Fruit fly (Drosophila melanogaster) whole organism, embryonic: ENCODE results near the gene P58IPK.

Experiments
- CG10267 ChIP-seq: fragments of 200-800 bp; sonication (Bioruptor generic); optimal IDR thresholded peaks from 2 replicates; lab custom pipeline; 2018; ENCODE audit warnings: missing biosample characterization, mild to moderate bottlenecking, missing genetic modification characterization, moderate library complexity
- CG10979 ChIP-seq: fragments of 200-800 bp; sonication (Bioruptor generic); optimal IDR thresholded peaks from 2 replicates; lab custom pipeline; 2018; ENCODE audit warnings: missing biosample characterization, mild to moderate bottlenecking, missing genetic modification characterization, moderate library complexity
- CG11247 ChIP-seq: fragments of 200-800 bp; sonication (Bioruptor generic); IDR thresholded peaks from 2 replicates; pipeline ENCODE4 v1.3.6; 2022; ENCODE audit warnings: missing biosample characterization, missing genetic modification characterization
- CG12236 ChIP-seq: fragments of 200-800 bp; sonication (Bioruptor generic); optimal IDR thresholded peaks from 2 replicates; lab custom pipeline; 2016; ENCODE audit warnings: missing biosample characterization, missing genetic modification characterization
- CG12769 ChIP-seq: fragments of 200-800 bp; sonication (Bioruptor generic); optimal IDR thresholded peaks from 2 replicates; lab custom pipeline; 2019; ENCODE audit warnings: missing biosample characterization, mild to moderate bottlenecking, missing genetic modification characterization, moderate library complexity
- CG13287 ChIP-seq: fragments of 200-800 bp; sonication (Bioruptor generic); IDR thresholded peaks from 2 replicates; pipeline ENCODE4 v1.3.6; 2022; ENCODE audit warnings: missing biosample characterization, missing genetic modification characterization; ENCODE audit not compliant: partially characterized antibody
- CG16815 ChIP-seq: fragments of 200-800 bp; sonication (Bioruptor generic); optimal IDR thresholded peaks from 3 replicates; lab custom pipeline; 2017; ENCODE audit warnings: missing biosample characterization, mild to moderate bottlenecking, missing genetic modification characterization
- CG17359 ChIP-seq: fragments of 200-800 bp; sonication (Bioruptor generic); optimal IDR thresholded peaks from 3 replicates; lab custom pipeline; 2018; ENCODE audit warnings: missing biosample characterization, mild to moderate bottlenecking, missing genetic modification characterization, moderate library complexity
- CG17568 ChIP-seq: fragments of 200-800 bp; sonication (Bioruptor generic); optimal IDR thresholded peaks from 2 replicates; lab custom pipeline; 2018; ENCODE audit warnings: missing biosample characterization, mild to moderate bottlenecking, missing genetic modification characterization, moderate library complexity
- CG17612 ChIP-seq: fragments of 200-800 bp; sonication (Bioruptor generic); IDR thresholded peaks from 2 replicates; pipeline ENCODE4 v1.3.6; 2022; ENCODE audit warnings: missing biosample characterization, missing genetic modification characterization
- CG17912 ChIP-seq: fragments of 200-800 bp; sonication (Bioruptor generic); optimal IDR thresholded peaks from 2 replicates; lab custom pipeline; 2018; ENCODE audit warnings: missing biosample characterization, mild to moderate bottlenecking, missing genetic modification characterization
- CG32772 ChIP-seq: fragments of 200-800 bp; sonication (Bioruptor generic); IDR thresholded peaks from 2 replicates; pipeline ENCODE4 v1.3.6; 2022; ENCODE audit warnings: missing biosample characterization, missing genetic modification characterization
- CG3726 ChIP-seq: fragments of 200-800 bp; sonication (Bioruptor generic); IDR thresholded peaks from 3 replicates; pipeline ENCODE4, ENCODE4 v1.3.6; 2022; ENCODE audit warnings: missing biosample characterization, missing genetic modification characterization
- CG4854 ChIP-seq: fragments of 200-800 bp; sonication (Bioruptor generic); optimal IDR thresholded peaks from 2 replicates; lab custom pipeline; 2016; ENCODE audit warnings: missing biosample characterization, missing genetic modification characterization, inconsistent platforms
- CG5245 ChIP-seq: fragments of 200-800 bp; sonication (Bioruptor generic); optimal IDR thresholded peaks from 3 replicates; lab custom pipeline; 2016; ENCODE audit warnings: missing biosample characterization, missing genetic modification characterization
- CG7928 ChIP-seq: fragments of 200-800 bp; sonication (Bioruptor generic); optimal IDR thresholded peaks from 2 replicates; lab custom pipeline; 2017; ENCODE audit warnings: missing biosample characterization, mild to moderate bottlenecking, missing genetic modification characterization
- CG7963 ChIP-seq: fragments of 200-800 bp; sonication (Bioruptor generic); IDR thresholded peaks from 3 replicates; pipeline ENCODE4 v1.3.6; 2022; ENCODE audit warnings: missing biosample characterization, missing genetic modification characterization; ENCODE audit not compliant: partially characterized antibody
- CG8089 ChIP-seq: fragments of 200-800 bp; sonication (Bioruptor generic); optimal IDR thresholded peaks from 3 replicates; lab custom pipeline; 2016; ENCODE audit warnings: missing biosample characterization, missing genetic modification characterization
- CHES-1-like ChIP-seq: fragments of 200-800 bp; sonication (Bioruptor generic); optimal IDR thresholded peaks from 2 replicates; lab custom pipeline; 2016; ENCODE audit warnings: missing biosample characterization, missing genetic modification characterization
- CrebB ChIP-seq: fragments of 200-800 bp; sonication (Bioruptor generic); optimal IDR thresholded peaks from 3 replicates; lab custom pipeline; 2018; ENCODE audit warnings: missing biosample characterization, mild to moderate bottlenecking, missing genetic modification characterization
- Eip74EF ChIP-seq, 2 experiments: fragments of 200-800 bp in 1 of 2; fragments of >200 bp in 1 of 2; sonication (Bioruptor generic) in 1 of 2; optimal IDR thresholded peaks; 2 replicates each; lab custom pipeline; 2017 to 2019; ENCODE audit warnings: missing biosample characterization in 2 of 2, missing genetic modification characterization in 2 of 2, mild to moderate bottlenecking in 1 of 2, moderate library complexity in 1 of 2
- Elba2 ChIP-seq: fragments of 200-800 bp; sonication (Bioruptor generic); optimal IDR thresholded peaks from 3 replicates; lab custom pipeline; 2016; ENCODE audit warnings: missing biosample characterization, missing genetic modification characterization
- Ets65A ChIP-seq: fragments of 200-800 bp; sonication (Bioruptor generic); peaks from one replicate; lab custom pipeline; 2016; ENCODE audit warnings: missing biosample characterization, missing genetic modification characterization
- Fer2 ChIP-seq: fragments of 200-800 bp; sonication (Bioruptor generic); optimal IDR thresholded peaks from 2 replicates; lab custom pipeline; 2018; ENCODE audit warnings: missing biosample characterization, mild to moderate bottlenecking, missing genetic modification characterization, moderate library complexity
- Gsc ChIP-seq: fragments of 200-800 bp; sonication (Bioruptor generic); IDR thresholded peaks from 2 replicates; pipeline ENCODE4 v1.3.6; 2022; ENCODE audit warnings: missing biosample characterization, missing genetic modification characterization
- Gug ChIP-seq: fragments of 200-800 bp; sonication (Bioruptor generic); IDR thresholded peaks from 4 replicates; pipeline ENCODE4 v1.3.6; 2022; ENCODE audit warnings: missing biosample characterization, missing genetic modification characterization
- Hsf ChIP-seq: fragments of 200-800 bp; sonication (Bioruptor generic); optimal IDR thresholded peaks from 3 replicates; lab custom pipeline; 2016; ENCODE audit warnings: missing biosample characterization, missing genetic modification characterization
- NC2α ChIP-seq: fragments of 200-800 bp; sonication (Bioruptor generic); optimal IDR thresholded peaks from 2 replicates; lab custom pipeline; 2016; ENCODE audit warnings: missing biosample characterization, missing genetic modification characterization
- NC2β ChIP-seq: fragments of 200-800 bp; sonication (Bioruptor generic); optimal IDR thresholded peaks from 2 replicates; lab custom pipeline; 2016; ENCODE audit warnings: missing biosample characterization, missing genetic modification characterization
- Nf-YA ChIP-seq: fragments of 200-800 bp; sonication (Bioruptor generic); IDR thresholded peaks from 2 replicates; pipeline ENCODE4 v1.3.6; 2022; ENCODE audit warnings: missing biosample characterization, missing genetic modification characterization
- Optix ChIP-seq: fragments of 200-800 bp; sonication (Bioruptor generic); IDR thresholded peaks from 3 replicates; pipeline ENCODE4 v1.3.6; 2022; ENCODE audit warnings: missing biosample characterization, missing genetic modification characterization
- Sox100B ChIP-seq: fragments of 200-800 bp; sonication (Bioruptor generic); optimal IDR thresholded peaks from 3 replicates; lab custom pipeline; 2018; ENCODE audit warnings: missing biosample characterization, mild to moderate bottlenecking, missing genetic modification characterization
- Sox102F ChIP-seq: fragments of 200-800 bp; sonication (Bioruptor generic); optimal IDR thresholded peaks from 2 replicates; lab custom pipeline; 2018; ENCODE audit warnings: missing biosample characterization, mild to moderate bottlenecking, missing genetic modification characterization, moderate library complexity
- Spps ChIP-seq: fragments of 200-800 bp; sonication (Bioruptor generic); optimal IDR thresholded peaks from 2 replicates; lab custom pipeline; 2018; ENCODE audit warnings: missing biosample characterization, mild to moderate bottlenecking, missing genetic modification characterization
- Taf1 ChIP-seq: fragments of 200-800 bp; sonication (Bioruptor generic); IDR thresholded peaks from 2 replicates; pipeline ENCODE4 v1.3.6; 2022; ENCODE audit warnings: missing biosample characterization, missing genetic modification characterization
- Trl ChIP-seq, 3 experiments: fragments of >200 bp in 2 of 3; fragments of 200-800 bp in 1 of 3; sonication (Bioruptor generic) in 1 of 3; optimal IDR thresholded peaks; 2 replicates in 1 of 3; 3 replicates in 2 of 3; lab custom pipeline; 2016 to 2017; ENCODE audit warnings: missing biosample characterization in 1 of 3, missing genetic modification characterization in 1 of 3
- bowl ChIP-seq: fragments of 200-800 bp; sonication (Bioruptor generic); IDR thresholded peaks from 2 replicates; pipeline ENCODE4 v1.3.6; 2022; ENCODE audit warnings: missing biosample characterization, missing genetic modification characterization
- cg ChIP-seq: fragments of 200-800 bp; sonication (Bioruptor generic); optimal IDR thresholded peaks from 3 replicates; lab custom pipeline; 2019; ENCODE audit warnings: missing biosample characterization, mild to moderate bottlenecking, missing genetic modification characterization, moderate library complexity
- dati ChIP-seq: fragments of 200-800 bp; sonication (Bioruptor generic); IDR thresholded peaks from 2 replicates; pipeline ENCODE4 v1.3.6; 2022; ENCODE audit warnings: missing biosample characterization, missing genetic modification characterization
- fru ChIP-seq: fragments of >200 bp; optimal IDR thresholded peaks from 2 replicates; lab custom pipeline; 2017
- gce ChIP-seq: fragments of 200-800 bp; sonication (Bioruptor generic); IDR thresholded peaks from 3 replicates; pipeline ENCODE4 v1.3.6; 2022; ENCODE audit warnings: missing biosample characterization, missing genetic modification characterization
- grau ChIP-seq: fragments of 200-800 bp; optimal IDR thresholded peaks from 3 replicates; lab custom pipeline; 2019; ENCODE audit warnings: missing biosample characterization, mild to moderate bottlenecking, missing genetic modification characterization, moderate library complexity
- p53 ChIP-seq: fragments of 200-800 bp; sonication (Bioruptor generic); optimal IDR thresholded peaks from 2 replicates; lab custom pipeline; 2016; ENCODE audit warnings: missing biosample characterization, missing genetic modification characterization
- peb ChIP-seq: fragments of 200-800 bp; sonication (Bioruptor generic); IDR thresholded peaks from 2 replicates; pipeline ENCODE4 v1.3.6; 2022; ENCODE audit warnings: missing biosample characterization, missing genetic modification characterization
- shn ChIP-seq: fragments of 200-800 bp; sonication (Bioruptor generic); optimal IDR thresholded peaks from 3 replicates; lab custom pipeline; 2016; ENCODE audit warnings: missing biosample characterization, missing genetic modification characterization
- sug ChIP-seq: fragments of 200-800 bp; optimal IDR thresholded peaks from 2 replicates; lab custom pipeline; 2019; ENCODE audit warnings: missing biosample characterization, mild to moderate bottlenecking, missing genetic modification characterization, moderate library complexity
- toy ChIP-seq: fragments of 200-800 bp; sonication (Bioruptor generic); IDR thresholded peaks from 2 replicates; pipeline ENCODE4 v1.3.6; 2022; ENCODE audit warnings: missing biosample characterization, missing genetic modification characterization
- ttk ChIP-seq: fragments of 200-800 bp; sonication (Bioruptor generic); IDR thresholded peaks from 2 replicates; pipeline ENCODE4 v2.1.2; 2022; ENCODE audit warnings: missing biosample characterization, missing genetic modification characterization
- tx ChIP-seq: fragments of 200-800 bp; sonication (Bioruptor generic); optimal IDR thresholded peaks from 2 replicates; lab custom pipeline; 2016; ENCODE audit warnings: missing biosample characterization, missing genetic modification characterization
- vnd ChIP-seq: fragments of 200-800 bp; sonication (Bioruptor generic); IDR thresholded peaks from 3 replicates; pipeline ENCODE4 v1.3.6; 2022; ENCODE audit warnings: missing biosample characterization, missing genetic modification characterization; ENCODE audit not compliant: partially characterized antibody
- zen2 ChIP-seq: fragments of 200-800 bp; sonication (Bioruptor generic); IDR thresholded peaks from 3 replicates; pipeline ENCODE4 v1.3.6; 2022; ENCODE audit warnings: missing biosample characterization, missing genetic modification characterization; ENCODE audit not compliant: partially characterized antibody

Gene P58IPK

dm6 chr3R:9551013-9551658 lies 35.6 kb upstream of the P58IPK start (continued):
- TF ChIP-seq CG12769 (tag; lab: Kevin White, UChicago) (peak; percentile 80), CG4854 (GFP tag; lab: Kevin White, UChicago) (no peak), vnd (GFP tag; lab: Robert Waterston, UW) (no peak), CG3726 (GFP tag; lab: Robert Waterston, UW) (no peak), CG17359 (tag; lab: Kevin White, UChicago) (peak; percentile 41), Eip74EF (GFP tag; optimal IDR thresholded peaks at IDR 0.05; lab: Kevin White, UChicago) (peak in 1 of 2 experiments; percentile 83), tx (peak; percentile 6), CG11247 (no peak), NC2β (GFP tag; lab: Kevin White, UChicago) (peak; percentile 44), CG32772 (GFP tag; lab: Robert Waterston, UW) (no peak), Fer2 (tag; lab: Kevin White, UChicago) (no peak), Optix (GFP tag; lab: Robert Waterston, UW) (no peak), Taf1 (GFP tag; lab: Robert Waterston, UW) (no peak), CG7928 (peak; percentile 60), cg (GFP tag; lab: Kevin White, UChicago) (peak; percentile 97), fru (lab: Kevin White, UChicago) (no peak), CG12236 (GFP tag; lab: Kevin White, UChicago) (no peak), CG13287 (no peak), dati (GFP tag; lab: Robert Waterston, UW) (no peak), Gsc (GFP tag; lab: Robert Waterston, UW) (no peak), Ets65A (GFP tag; lab: Kevin White, UChicago) (no peak), zen2 (GFP tag; lab: Robert Waterston, UW) (no peak), CG8089 (GFP tag; lab: Kevin White, UChicago) (peak; percentile 32), Gug (no peak), CG10267 (tag; lab: Kevin White, UChicago) (no peak), Sox100B (no peak), CG17568 (no peak), grau (tag; lab: Kevin White, UChicago) (no peak), CHES-1-like (GFP tag; lab: Kevin White, UChicago) (peak; percentile 60), CG10979 (tag; lab: Kevin White, UChicago) (no peak), CG17912 (peak; percentile 87), peb (GFP tag; lab: Robert Waterston, UW) (no peak), Elba2 (GFP tag; lab: Kevin White, UChicago) (no peak), bowl (GFP tag; lab: Robert Waterston, UW) (no peak), gce (GFP tag; lab: Robert Waterston, UW) (no peak), Hsf (no peak), CG5245 (GFP tag; lab: Kevin White, UChicago) (no peak), CG7963 (GFP tag; lab: Robert Waterston, UW) (no peak), p53 (GFP tag; lab: Kevin White, UChicago) (no peak), CrebB (tag; lab: Kevin White, UChicago) (peak; percentile 68), sug (tag; lab: Kevin White, UChicago) (peak; percentile 77), Trl (optimal IDR thresholded peaks at IDR 0.05; lab: Kevin White, UChicago) (peak; percentile 93 to 95), Trl (GFP tag; optimal IDR thresholded peaks at IDR 0.05; lab: Kevin White, UChicago) (peak; percentile 65), Nf-YA (no peak), CG16815 (GFP tag; lab: Kevin White, UChicago) (no peak), Sox102F (GFP tag; lab: Kevin White, UChicago) (no peak), shn (peak; percentile 37), NC2α (GFP tag; lab: Kevin White, UChicago) (no peak), ttk (no peak), Spps (tag; lab: Kevin White, UChicago) (no peak), toy (GFP tag; lab: Robert Waterston, UW) (no peak), CG17612 (no peak)
